Fruit fly (Drosophila melanogaster) whole organism, embryonic: Measurements from ENCODE around the gene djl.
A peak's percentile ranks its signal among the peaks of the same experiment; 100 is the strongest.

Experiments
- BEAF-32 ChIP-seq: fragments of 200-800 bp; sonication (Bioruptor generic); optimal IDR thresholded peaks from 3 replicates; lab custom pipeline; 2017; ENCODE audit warnings: missing biosample characterization, missing genetic modification characterization, mild to moderate bottlenecking, moderate library complexity, missing genetic modification reagents
- Bteb2 ChIP-seq: fragments of 200-800 bp; sonication (Bioruptor generic); optimal IDR thresholded peaks from 2 replicates; lab custom pipeline; 2016; ENCODE audit warnings: missing biosample characterization, missing genetic modification characterization
- CG10565 ChIP-seq: fragments of 200-800 bp; sonication (Bioruptor generic); optimal IDR thresholded peaks from 3 replicates; lab custom pipeline; 2016; ENCODE audit warnings: missing biosample characterization, mild to moderate bottlenecking, missing genetic modification characterization
- CG11247 ChIP-seq: fragments of 200-800 bp; sonication (Bioruptor generic); IDR thresholded peaks from 2 replicates; pipeline ENCODE4 v1.3.6; 2022; ENCODE audit warnings: missing biosample characterization, missing genetic modification characterization
- CG11560 ChIP-seq: fragments of 200-800 bp; sonication (Bioruptor generic); IDR thresholded peaks from 3 replicates; pipeline ENCODE4 v1.3.6; 2022; ENCODE audit warnings: missing biosample characterization, missing genetic modification characterization
- CG12104 ChIP-seq: fragments of 200-800 bp; sonication (Bioruptor generic); optimal IDR thresholded peaks from 3 replicates; lab custom pipeline; 2016; ENCODE audit warnings: missing biosample characterization, missing genetic modification characterization
- CG12219 ChIP-seq: fragments of 200-800 bp; sonication (Bioruptor generic); optimal IDR thresholded peaks from 3 replicates; lab custom pipeline; 2018; ENCODE audit warnings: missing biosample characterization, mild to moderate bottlenecking, missing genetic modification characterization
- CG13123 ChIP-seq: fragments of 200-800 bp; sonication (Bioruptor generic); optimal IDR thresholded peaks from 2 replicates; lab custom pipeline; 2016; ENCODE audit warnings: missing biosample characterization, missing genetic modification characterization
- CG14014 ChIP-seq: fragments of 200-800 bp; sonication (Bioruptor generic); IDR thresholded peaks from 2 replicates; pipeline ENCODE4 v1.3.6; 2022; ENCODE audit warnings: missing biosample characterization, missing genetic modification characterization
- CG1647 ChIP-seq: fragments of 200-800 bp; sonication (Bioruptor generic); optimal IDR thresholded peaks from 3 replicates; lab custom pipeline; 2016; ENCODE audit warnings: missing biosample characterization, missing genetic modification characterization
- CG16815 ChIP-seq: fragments of 200-800 bp; sonication (Bioruptor generic); optimal IDR thresholded peaks from 3 replicates; lab custom pipeline; 2017; ENCODE audit warnings: missing biosample characterization, mild to moderate bottlenecking, missing genetic modification characterization
- CG17568 ChIP-seq: fragments of 200-800 bp; sonication (Bioruptor generic); optimal IDR thresholded peaks from 2 replicates; lab custom pipeline; 2018; ENCODE audit warnings: missing biosample characterization, mild to moderate bottlenecking, missing genetic modification characterization, moderate library complexity
- CG2199 ChIP-seq: fragments of 200-800 bp; sonication (Bioruptor generic); IDR thresholded peaks from 3 replicates; pipeline ENCODE4 v1.3.6; 2022; ENCODE audit warnings: missing biosample characterization, missing genetic modification characterization
- CG31224 ChIP-seq: fragments of 200-800 bp; sonication (Bioruptor generic); IDR thresholded peaks from 2 replicates; pipeline ENCODE4 v1.3.6; 2022; ENCODE audit warnings: missing biosample characterization, missing genetic modification characterization
- CG3163 ChIP-seq: fragments of 200-800 bp; sonication (Bioruptor generic); optimal IDR thresholded peaks from 3 replicates; lab custom pipeline; 2016; ENCODE audit warnings: missing biosample characterization, missing genetic modification characterization
- CG3281 ChIP-seq: fragments of 200-800 bp; sonication (Bioruptor generic); optimal IDR thresholded peaks from 3 replicates; lab custom pipeline; 2017; ENCODE audit warnings: missing biosample characterization, mild to moderate bottlenecking, missing genetic modification characterization
- CG3847 ChIP-seq: fragments of 200-800 bp; sonication (Bioruptor generic); IDR thresholded peaks from 2 replicates; pipeline ENCODE4 v1.3.6; 2022; ENCODE audit warnings: missing biosample characterization, missing genetic modification characterization
- CG5180 ChIP-seq: fragments of 200-800 bp; sonication (Bioruptor generic); optimal IDR thresholded peaks from 3 replicates; lab custom pipeline; 2017; ENCODE audit warnings: missing biosample characterization, missing genetic modification characterization, mild to moderate bottlenecking, moderate library complexity, missing genetic modification reagents
- CG6175 ChIP-seq: fragments of 200-800 bp; sonication (Bioruptor generic); IDR thresholded peaks from 3 replicates; pipeline ENCODE4 v1.3.6; 2022; ENCODE audit warnings: missing biosample characterization, missing genetic modification characterization
- CG7786 ChIP-seq: fragments of 200-800 bp; sonication (Bioruptor generic); optimal IDR thresholded peaks from 2 replicates; lab custom pipeline; 2016; ENCODE audit warnings: missing biosample characterization, missing genetic modification characterization
- D ChIP-seq, 2 experiments: fragments of 200-800 bp in 1 of 2; fragments of >200 bp in 1 of 2; sonication (Bioruptor generic) in 1 of 2; optimal IDR thresholded peaks; 2 replicates in 1 of 2; 3 replicates in 1 of 2; lab custom pipeline; 2017; ENCODE audit warnings: mild to moderate bottlenecking in 1 of 2, missing biosample characterization in 1 of 2, missing genetic modification characterization in 1 of 2, missing genetic modification reagents in 1 of 2
- Dref ChIP-seq: fragments of 200-800 bp; sonication (Bioruptor generic); IDR thresholded peaks from 2 replicates; pipeline ENCODE4 v1.3.6; 2022; ENCODE audit warnings: missing biosample characterization, missing genetic modification characterization
- Fer2 ChIP-seq: fragments of 200-800 bp; sonication (Bioruptor generic); optimal IDR thresholded peaks from 2 replicates; lab custom pipeline; 2018; ENCODE audit warnings: missing biosample characterization, mild to moderate bottlenecking, missing genetic modification characterization, moderate library complexity
- Fer3 ChIP-seq: fragments of 200-800 bp; sonication (Bioruptor generic); optimal IDR thresholded peaks from 2 replicates; lab custom pipeline; 2018; ENCODE audit warnings: missing biosample characterization, mild to moderate bottlenecking, missing genetic modification characterization, moderate library complexity
- Gsc ChIP-seq: fragments of 200-800 bp; sonication (Bioruptor generic); IDR thresholded peaks from 2 replicates; pipeline ENCODE4 v1.3.6; 2022; ENCODE audit warnings: missing biosample characterization, missing genetic modification characterization
- Hmr ChIP-seq: fragments of 200-800 bp; sonication (Bioruptor generic); optimal IDR thresholded peaks from 3 replicates; lab custom pipeline; 2017; ENCODE audit warnings: mild to moderate bottlenecking, missing biosample characterization, missing genetic modification reagents, missing genetic modification characterization
- Hmx ChIP-seq: fragments of 200-800 bp; sonication (Bioruptor generic); optimal IDR thresholded peaks from 2 replicates; lab custom pipeline; 2016; ENCODE audit warnings: missing biosample characterization, missing genetic modification characterization
- Jarid2 ChIP-seq: fragments of 200-800 bp; sonication (Bioruptor generic); optimal IDR thresholded peaks from 3 replicates; lab custom pipeline; 2017; ENCODE audit warnings: mild to moderate bottlenecking, missing biosample characterization, missing genetic modification reagents, missing genetic modification characterization
- Lhr ChIP-seq: fragments of 200-800 bp; sonication (Bioruptor generic); optimal IDR thresholded peaks from 3 replicates; lab custom pipeline; 2017; ENCODE audit warnings: mild to moderate bottlenecking, missing biosample characterization, missing genetic modification reagents, missing genetic modification characterization
- Meics ChIP-seq: fragments of 200-800 bp; sonication (Bioruptor generic); optimal IDR thresholded peaks from 2 replicates; lab custom pipeline; 2017; ENCODE audit warnings: missing biosample characterization, mild to moderate bottlenecking, missing genetic modification characterization
- Mes4 ChIP-seq: fragments of 200-800 bp; sonication (Bioruptor generic); optimal IDR thresholded peaks from 2 replicates; lab custom pipeline; 2016; ENCODE audit warnings: missing biosample characterization, missing genetic modification characterization
- Opbp ChIP-seq: fragments of 200-800 bp; sonication (Bioruptor generic); IDR thresholded peaks from 3 replicates; pipeline ENCODE4 v1.3.6; 2022; ENCODE audit warnings: missing biosample characterization, missing genetic modification characterization; ENCODE audit not compliant: partially characterized antibody
- Rx ChIP-seq: fragments of 200-800 bp; sonication (Bioruptor generic); IDR thresholded peaks from 2 replicates; pipeline ENCODE4 v1.3.6; 2022; ENCODE audit warnings: missing biosample characterization, missing genetic modification characterization
- Sry-δ ChIP-seq: fragments of 200-800 bp; sonication (Bioruptor generic); optimal IDR thresholded peaks from 2 replicates; lab custom pipeline; 2016; ENCODE audit warnings: missing biosample characterization, missing genetic modification characterization
- ap ChIP-seq: fragments of 200-800 bp; sonication (Bioruptor generic); IDR thresholded peaks from 2 replicates; pipeline ENCODE4 v1.3.6; 2022; ENCODE audit warnings: missing biosample characterization, missing genetic modification characterization
- ara ChIP-seq: fragments of 200-800 bp; sonication (Bioruptor generic); IDR thresholded peaks from 2 replicates; pipeline ENCODE4 v1.3.6; 2022; ENCODE audit warnings: missing biosample characterization, missing genetic modification characterization
- cg ChIP-seq: fragments of 200-800 bp; sonication (Bioruptor generic); optimal IDR thresholded peaks from 3 replicates; lab custom pipeline; 2019; ENCODE audit warnings: missing biosample characterization, mild to moderate bottlenecking, missing genetic modification characterization, moderate library complexity
- eve ChIP-seq, 2 experiments: fragments of >200 bp; optimal IDR thresholded peaks; 2 replicates each; lab custom pipeline; 2017; ENCODE audit warnings: missing biosample characterization in 2 of 2, missing genetic modification characterization in 2 of 2
- gce ChIP-seq: fragments of 200-800 bp; sonication (Bioruptor generic); IDR thresholded peaks from 3 replicates; pipeline ENCODE4 v1.3.6; 2022; ENCODE audit warnings: missing biosample characterization, missing genetic modification characterization
- gem ChIP-seq: fragments of 200-800 bp; sonication (Bioruptor generic); optimal IDR thresholded peaks from 2 replicates; lab custom pipeline; 2019; ENCODE audit warnings: missing biosample characterization, mild to moderate bottlenecking, missing genetic modification characterization, moderate library complexity
- gt ChIP-seq: fragments of 200-800 bp; sonication (Bioruptor generic); IDR thresholded peaks from 2 replicates; pipeline ENCODE4 v1.3.6; 2022; ENCODE audit warnings: missing biosample characterization, missing genetic modification characterization
- jumu ChIP-seq: fragments of 200-800 bp; sonication (Bioruptor generic); optimal IDR thresholded peaks from 3 replicates; lab custom pipeline; 2016; ENCODE audit warnings: missing biosample characterization, missing genetic modification characterization
- prd ChIP-seq, 3 experiments: fragments of >200 bp in 2 of 3; fragments of 200-800 bp in 1 of 3; sonication (Bioruptor generic) in 1 of 3; optimal IDR thresholded peaks in 2 of 3; IDR thresholded peaks in 1 of 3; 2 replicates in 2 of 3; 3 replicates in 1 of 3; pipeline versions ENCODE4 v1.3.6 to Lab custom; 2017 to 2022; ENCODE audit warnings: missing biosample characterization in 1 of 3, missing genetic modification characterization in 1 of 3
- tna ChIP-seq: fragments of 200-800 bp; sonication (Bioruptor generic); IDR thresholded peaks from 2 replicates; pipeline ENCODE4 v1.3.6; 2022; ENCODE audit warnings: missing biosample characterization, missing genetic modification characterization; ENCODE audit not compliant: partially characterized antibody
- ttk ChIP-seq: fragments of 200-800 bp; sonication (Bioruptor generic); IDR thresholded peaks from 2 replicates; pipeline ENCODE4 v2.1.2; 2022; ENCODE audit warnings: missing biosample characterization, missing genetic modification characterization
- vvl ChIP-seq: fragments of 200-800 bp; sonication (Bioruptor generic); IDR thresholded peaks from 2 replicates; pipeline ENCODE4 v1.3.6; 2022; ENCODE audit warnings: missing biosample characterization, missing genetic modification characterization
- wek ChIP-seq: fragments of 200-800 bp; sonication (Bioruptor generic); optimal IDR thresholded peaks from 3 replicates; lab custom pipeline; 2018; ENCODE audit warnings: missing biosample characterization, mild to moderate bottlenecking, missing genetic modification characterization, moderate library complexity
- zen2 ChIP-seq: fragments of 200-800 bp; sonication (Bioruptor generic); IDR thresholded peaks from 3 replicates; pipeline ENCODE4 v1.3.6; 2022; ENCODE audit warnings: missing biosample characterization, missing genetic modification characterization; ENCODE audit not compliant: partially characterized antibody
- zfh2 ChIP-seq: fragments of 200-800 bp; sonication (Bioruptor generic); optimal IDR thresholded peaks from 2 replicates; lab custom pipeline; 2016; ENCODE audit warnings: missing biosample characterization, missing genetic modification characterization

Gene djl

dm6 chr3R:7089522-7090336 is 29.2 kb downstream of the djl start (continued):
- no peak for TF ChIP-seq ara (GFP tag; lab: Robert Waterston, UW)
- no peak for TF ChIP-seq zen2 (GFP tag; lab: Robert Waterston, UW)
- no peak for TF ChIP-seq Opbp (GFP tag; lab: Robert Waterston, UW)
- no peak for TF ChIP-seq gt (GFP tag; lab: Robert Waterston, UW)
- TF ChIP-seq CG2199 (GFP tag; lab: Robert Waterston, UW): peak; percentile 77; the same call in 2 of the 3 replicates
- no peak for TF ChIP-seq CG1647
- TF ChIP-seq eve (GFP tag; optimal IDR thresholded peaks at IDR 0.05; lab: Kevin White, UChicago): no peak
- no peak for TF ChIP-seq Gsc
- TF ChIP-seq CG12104 (GFP tag; lab: Kevin White, UChicago): no peak
- TF ChIP-seq CG7786 (GFP tag; lab: Kevin White, UChicago): no peak
- peak; percentile 93 for TF ChIP-seq D (optimal IDR thresholded peaks at IDR 0.05; lab: Kevin White, UChicago)
- no peak for TF ChIP-seq D (GFP tag; optimal IDR thresholded peaks at IDR 0.05; lab: Kevin White, UChicago)
- no peak for TF ChIP-seq CG10565 (GFP tag; lab: Kevin White, UChicago)
- no peak for TF ChIP-seq Hmx (GFP tag; lab: Kevin White, UChicago)
- TF ChIP-seq Dref (GFP tag; lab: Robert Waterston, UW): no peak
- TF ChIP-seq Fer3 (tag; lab: Kevin White, UChicago): no peak
- no peak for TF ChIP-seq CG3281 (GFP tag; lab: Kevin White, UChicago)
- TF ChIP-seq CG3163 (GFP tag; lab: Kevin White, UChicago): no peak
- TF ChIP-seq Bteb2 (GFP tag; lab: Kevin White, UChicago): no peak
- no peak for TF ChIP-seq ttk
- TF ChIP-seq Meics: no peak
- TF ChIP-seq CG11560: no peak
- no peak for TF ChIP-seq jumu (GFP tag; lab: Kevin White, UChicago)
- 0 out of 2 replicates have a peak, but pooled peaks have one; percentile 11 for TF ChIP-seq CG14014 (GFP tag; lab: Robert Waterston, UW)
- no peak for TF ChIP-seq vvl (GFP tag; lab: Robert Waterston, UW)
- no peak for TF ChIP-seq BEAF-32 (GFP tag; lab: Kevin White, UChicago)
- no peak for TF ChIP-seq tna
- no peak for TF ChIP-seq Lhr (GFP tag; lab: Kevin White, UChicago)
- TF ChIP-seq Jarid2: no peak
- no peak for TF ChIP-seq CG13123 (GFP tag; lab: Kevin White, UChicago)
- no peak for TF ChIP-seq Mes4 (GFP tag; lab: Kevin White, UChicago)
- no peak for TF ChIP-seq CG11247 (GFP tag; lab: Robert Waterston, UW)
- peak; percentile 65 for TF ChIP-seq CG31224 (GFP tag; lab: Robert Waterston, UW)
- no peak for TF ChIP-seq prd (optimal IDR thresholded peaks at IDR 0.05; lab: Kevin White, UChicago)
- TF ChIP-seq prd (GFP tag; IDR thresholded peaks at IDR 0.05; lab: Robert Waterston, UW): no peak
- no peak for TF ChIP-seq CG6175 (GFP tag; lab: Robert Waterston, UW)
- TF ChIP-seq CG16815 (GFP tag; lab: Kevin White, UChicago): no peak
- TF ChIP-seq ap (GFP tag; lab: Robert Waterston, UW): no peak
- TF ChIP-seq CG12219 (GFP tag; lab: Kevin White, UChicago): no peak
- TF ChIP-seq gem (tag; lab: Kevin White, UChicago): no peak
- no peak for TF ChIP-seq CG3847
- TF ChIP-seq gce (GFP tag; lab: Robert Waterston, UW): no peak
- no peak for TF ChIP-seq CG5180 (GFP tag; lab: Kevin White, UChicago)
- TF ChIP-seq Fer2 (tag; lab: Kevin White, UChicago): no peak
- TF ChIP-seq CG17568 (GFP tag; lab: Kevin White, UChicago): no peak
- TF ChIP-seq cg: peak; percentile 75
- TF ChIP-seq Sry-δ: no peak
- TF ChIP-seq wek: no peak
- no peak for TF ChIP-seq Hmr (GFP tag; lab: Kevin White, UChicago)
- TF ChIP-seq zfh2 (GFP tag; lab: Kevin White, UChicago): no peak
- no peak for TF ChIP-seq Rx (GFP tag; lab: Robert Waterston, UW)
